Worm (Caenorhabditis elegans) whole organism, L4 larva: Measurements from ENCODE around the gene Y39A1A.3.

Experiments used
- F49E8.2 ChIP-seq: sonication (generic microtip); optimal IDR thresholded peaks from 2 replicates; lab custom pipeline; 2016; ENCODE audit warnings: missing compliant biosample characterization, mild to moderate bottlenecking, missing genetic modification characterization, borderline replicate concordance
- T20F7.1 ChIP-seq: fragments of 200-800 bp; sonication (Bioruptor generic); optimal IDR thresholded peaks from 2 replicates; lab custom pipeline; 2018; ENCODE audit warnings: mild to moderate bottlenecking, missing genetic modification characterization, missing compliant biosample characterization
- T26A8.4 ChIP-seq: fragments of 200-800 bp; sonication (Bioruptor generic); IDR thresholded peaks from 2 replicates; pipeline ENCODE4 v1.3.6; 2022; ENCODE audit warnings: missing genetic modification characterization, missing compliant biosample characterization
- Y5F2A.4 ChIP-seq: fragments of 200-800 bp; sonication (Bioruptor generic); optimal IDR thresholded peaks from 2 replicates; lab custom pipeline; 2018; ENCODE audit warnings: mild to moderate bottlenecking, missing genetic modification characterization, missing compliant biosample characterization
- ZK337.2 ChIP-seq: fragments of 200-800 bp; sonication (Bioruptor generic); IDR thresholded peaks from 2 replicates; pipeline ENCODE4 v1.3.6; 2022; ENCODE audit warnings: missing genetic modification reagents, missing genetic modification characterization, missing compliant biosample characterization
- aha-1 ChIP-seq: fragments of 150-350 bp; peaks from one replicate; lab custom pipeline; 2014; ENCODE audit warnings: missing biosample characterization, missing genetic modification characterization
- arid-1 ChIP-seq: fragments of 200-800 bp; sonication (Bioruptor generic); conservative IDR thresholded peaks from 2 replicates; pipeline ENCODE4 v1.3.6; 2022; ENCODE audit warnings: missing genetic modification reagents, missing genetic modification characterization, missing compliant biosample characterization
- ceh-44 ChIP-seq: fragments of 200-800 bp; sonication (Bioruptor generic); IDR thresholded peaks from 2 replicates; pipeline ENCODE4 v1.3.6; 2022; ENCODE audit warnings: missing genetic modification reagents, missing genetic modification characterization, missing compliant biosample characterization
- ceh-62 ChIP-seq: sonication (generic microtip); optimal IDR thresholded peaks from 2 replicates; lab custom pipeline; 2017; ENCODE audit warnings: missing biosample characterization, missing genetic modification characterization
- ceh-82 ChIP-seq: sonication (generic microtip); optimal IDR thresholded peaks from 2 replicates; lab custom pipeline; 2017; ENCODE audit warnings: missing biosample characterization, missing genetic modification characterization
- ctbp-1 ChIP-seq: fragments of 200-800 bp; sonication (Bioruptor generic); IDR thresholded peaks from 2 replicates; pipeline ENCODE4 v1.3.6; 2022; ENCODE audit warnings: missing genetic modification reagents, missing genetic modification characterization, missing compliant biosample characterization
- daf-16 ChIP-seq, 3 experiments: sonication (generic microtip); optimal IDR thresholded peaks; 2 replicates each; lab custom pipeline; 2016 to 2017; ENCODE audit warnings: missing genetic modification characterization in 3 of 3, missing genetic modification reagents in 3 of 3, mild to moderate bottlenecking in 2 of 3, missing compliant biosample characterization in 2 of 3, missing biosample characterization in 1 of 3, moderate library complexity in 1 of 3
- daf-19 ChIP-seq: fragments of 200-800 bp; sonication (Bioruptor generic); conservative IDR thresholded peaks from 2 replicates; pipeline ENCODE4 v1.3.6; 2022; ENCODE audit warnings: missing genetic modification characterization, missing compliant biosample characterization
- daf-8 ChIP-seq: fragments of 200-800 bp; sonication (Bioruptor generic); IDR thresholded peaks from 2 replicates; pipeline ENCODE4 v1.3.6; 2022; ENCODE audit warnings: missing genetic modification characterization, missing compliant biosample characterization
- dmd-6 ChIP-seq: fragments of 200-800 bp; sonication (Bioruptor generic); IDR thresholded peaks from 2 replicates; pipeline ENCODE4 v1.3.6; 2022; ENCODE audit warnings: missing genetic modification reagents, missing genetic modification characterization, missing compliant biosample characterization
- fkh-10 ChIP-seq: fragments of 150-350 bp; optimal IDR thresholded peaks from 2 replicates; lab custom pipeline; 2014; ENCODE audit warnings: missing biosample characterization, missing genetic modification reagents, missing genetic modification characterization
- fos-1 ChIP-seq: fragments of 150-350 bp; optimal IDR thresholded peaks from 2 replicates; lab custom pipeline; 2014; ENCODE audit warnings: missing biosample characterization, missing genetic modification characterization
- hif-1 ChIP-seq, 2 experiments: sonication (generic microtip); optimal IDR thresholded peaks; 2 replicates each; lab custom pipeline; 2016 to 2017; ENCODE audit warnings: missing compliant biosample characterization in 2 of 2, missing genetic modification characterization in 2 of 2, missing genetic modification reagents in 2 of 2, missing genotype in 2 of 2, mild to moderate bottlenecking in 1 of 2
- lin-1 ChIP-seq: fragments of 200-800 bp; sonication (Bioruptor generic); IDR thresholded peaks from 2 replicates; pipeline ENCODE4 v1.3.6; 2022; ENCODE audit warnings: missing genetic modification reagents, missing genetic modification characterization, missing compliant biosample characterization
- lsy-2 ChIP-seq, 2 experiments: fragments of 150-350 bp in 1 of 2; sonication (generic microtip) in 1 of 2; optimal IDR thresholded peaks; 2 replicates each; lab custom pipeline; 2014 to 2017; ENCODE audit warnings: missing biosample characterization in 2 of 2, missing genetic modification characterization in 2 of 2
- mdl-1 ChIP-seq, 2 experiments: fragments of 150-350 bp in 1 of 2; sonication (generic microtip) in 1 of 2; optimal IDR thresholded peaks; 2 replicates each; lab custom pipeline; 2014 to 2017; ENCODE audit warnings: missing biosample characterization in 2 of 2, missing genetic modification characterization in 2 of 2
- mep-1 ChIP-seq: fragments of 150-350 bp; sonication (generic microtip); optimal IDR thresholded peaks from 3 replicates; lab custom pipeline; 2014; ENCODE audit warnings: missing biosample characterization, missing genetic modification characterization
- mes-2 ChIP-seq: sonication (generic microtip); optimal IDR thresholded peaks from 2 replicates; lab custom pipeline; 2016; ENCODE audit warnings: missing genotype, mild to moderate bottlenecking, missing genetic modification characterization, missing compliant biosample characterization; ENCODE audit not compliant: poor library complexity, severe bottlenecking
- mxl-3 ChIP-seq: fragments of 200-800 bp; sonication (Bioruptor generic); optimal IDR thresholded peaks from 2 replicates; lab custom pipeline; 2018; ENCODE audit warnings: mild to moderate bottlenecking, missing genetic modification characterization, missing compliant biosample characterization
- nhr-11 ChIP-seq: fragments of 150-350 bp; optimal IDR thresholded peaks from 2 replicates; lab custom pipeline; 2014; ENCODE audit warnings: missing biosample characterization, missing genetic modification characterization
- nhr-42 ChIP-seq: fragments of 200-800 bp; sonication (Bioruptor generic); IDR thresholded peaks from 2 replicates; pipeline ENCODE4 v1.3.6; 2022; ENCODE audit warnings: missing genetic modification characterization, missing compliant biosample characterization
- nhr-48 ChIP-seq: sonication (generic microtip); optimal IDR thresholded peaks from 2 replicates; lab custom pipeline; 2016; ENCODE audit warnings: mild to moderate bottlenecking, missing genetic modification characterization, missing compliant biosample characterization
- nhr-77 ChIP-seq: fragments of 150-350 bp; optimal IDR thresholded peaks from 2 replicates; lab custom pipeline; 2014; ENCODE audit warnings: missing biosample characterization, missing genetic modification characterization
- pha-4 ChIP-seq, 2 experiments: fragments of 150-350 bp in 1 of 2; fragments of 200-800 bp in 1 of 2; sonication (Bioruptor generic) in 1 of 2; IDR thresholded peaks in 1 of 2; optimal IDR thresholded peaks in 1 of 2; 2 replicates each; pipeline versions ENCODE4 v1.3.6 to Lab custom; 2014 to 2022; ENCODE audit warnings: missing genetic modification characterization in 2 of 2, missing genetic modification reagents in 2 of 2, missing biosample characterization in 1 of 2, missing compliant biosample characterization in 1 of 2
- saeg-2 ChIP-seq: fragments of 200-800 bp; sonication (Bioruptor generic); IDR thresholded peaks from 2 replicates; pipeline ENCODE4 v1.3.6; 2022; ENCODE audit warnings: missing genetic modification reagents, missing genetic modification characterization, missing compliant biosample characterization
- sdz-12 ChIP-seq: fragments of 200-800 bp; sonication (Bioruptor generic); optimal IDR thresholded peaks from 2 replicates; lab custom pipeline; 2018; ENCODE audit warnings: mild to moderate bottlenecking, missing genetic modification characterization, missing compliant biosample characterization
- skn-1 ChIP-seq: fragments of 150-350 bp; optimal IDR thresholded peaks from 2 replicates; lab custom pipeline; 2014; ENCODE audit warnings: missing biosample characterization, missing genetic modification characterization
- spr-3 ChIP-seq: fragments of 200-800 bp; sonication (Bioruptor generic); optimal IDR thresholded peaks from 2 replicates; lab custom pipeline; 2018; ENCODE audit warnings: mild to moderate bottlenecking, missing genetic modification characterization, missing compliant biosample characterization
- tag-97 ChIP-seq: fragments of 200-800 bp; sonication (Bioruptor generic); IDR thresholded peaks from 2 replicates; pipeline ENCODE4 v1.3.6; 2022; ENCODE audit warnings: missing genetic modification characterization, missing compliant biosample characterization
- unc-130 ChIP-seq: sonication (generic microtip); optimal IDR thresholded peaks from 2 replicates; lab custom pipeline; 2016; ENCODE audit warnings: missing genetic modification reagents, missing genetic modification characterization, missing compliant biosample characterization
- zag-1 ChIP-seq: fragments of 150-350 bp; optimal IDR thresholded peaks from 2 replicates; lab custom pipeline; 2014; ENCODE audit warnings: missing biosample characterization, missing genetic modification characterization
- zfp-2 ChIP-seq: sonication (generic microtip); optimal IDR thresholded peaks from 2 replicates; lab custom pipeline; 2016; ENCODE audit warnings: mild to moderate bottlenecking, missing genetic modification characterization, missing compliant biosample characterization
- zfp-3 ChIP-seq: fragments of 200-800 bp; sonication (Bioruptor generic); conservative IDR thresholded peaks from 2 replicates; pipeline ENCODE4 v1.3.6; 2022; ENCODE audit warnings: missing genetic modification reagents, missing genetic modification characterization, missing compliant biosample characterization

Y39A1A.3 gene

ce11 chrIII:10621208-10621607 is 24.9 kb upstream of the Y39A1A.3 start, which contains the start of the genes lron-10 and hpr-9 (continued):
- TF ChIP-seq mes-2 (tag; lab: Kevin White, UChicago) (peak; percentile 99), zfp-3 (0 out of 2 replicates have a peak, but pooled peaks have one; percentile 43), T20F7.1 (GFP tag; lab: Kevin White, UChicago) (peak; percentile 34), zag-1 (no peak)

ce11 chrIII:10615166-10615565 is 18.9 kb upstream of the Y39A1A.3 start, which contains the start of gene mrpl-22:
Gene mrpl-22 (plus strand): TSS chrIII:10615466.
- TF ChIP-seq sdz-12 (GFP tag; lab: Kevin White, UChicago) (no peak), mdl-1 (tag; optimal IDR thresholded peaks at IDR 0.05; lab: Kevin White, UChicago) (no peak), daf-19 (GFP tag; lab: Robert Waterston, UW) (no peak), skn-1 (no peak), zfp-2 (tag; lab: Kevin White, UChicago) (no peak), T26A8.4 (GFP tag; lab: Robert Waterston, UW) (no peak), ctbp-1 (GFP tag; lab: Robert Waterston, UW) (no peak), F49E8.2 (tag; lab: Kevin White, UChicago) (no peak), mxl-3 (GFP tag; lab: Kevin White, UChicago) (no peak), ceh-62 (no peak), ceh-82 (tag; lab: Kevin White, UChicago) (no peak), nhr-77 (tag; lab: Kevin White, UChicago) (no peak), fos-1 (tag; lab: Kevin White, UChicago) (no peak), mep-1 (tag; lab: Kevin White, UChicago) (no peak), ceh-44 (no peak), nhr-42 (no peak), unc-130 (GFP tag; lab: Kevin White, UChicago) (no peak), daf-8 (GFP tag; lab: Robert Waterston, UW) (no peak)

DNA sequence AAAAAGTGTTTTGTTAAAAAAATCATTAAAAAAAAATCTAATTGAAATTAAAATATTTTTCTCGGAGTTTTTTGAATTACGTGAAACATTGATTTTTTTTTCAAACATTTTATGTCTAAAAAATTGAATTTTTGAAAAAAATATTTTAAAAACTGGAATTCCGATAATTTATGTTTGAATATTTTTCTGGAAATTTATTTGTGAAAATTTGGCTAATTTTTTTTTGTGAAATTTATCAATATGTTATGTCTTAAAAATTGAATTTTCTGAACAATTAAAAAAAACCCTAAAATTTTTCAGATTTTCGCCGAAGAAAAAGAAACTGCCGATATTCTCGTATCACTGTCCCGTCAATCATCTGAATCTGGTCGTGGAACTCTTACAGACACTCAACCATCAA is 16.0 kb upstream of the Y39A1A.3 start, which contains the start of gene Y39A1A.24:
Gene Y39A1A.24 (plus strand): TSS at position 301 of the 400 bp plus-strand sequence.
- TF ChIP-seq spr-3 (GFP tag; lab: Kevin White, UChicago): no peak
- TF ChIP-seq arid-1: no peak
- TF ChIP-seq lin-1: no peak
- TF ChIP-seq skn-1: no peak
- no peak for TF ChIP-seq Y5F2A.4
- TF ChIP-seq saeg-2 (GFP tag; lab: Robert Waterston, UW): no peak
- no peak for TF ChIP-seq nhr-77 (tag; lab: Kevin White, UChicago)
- TF ChIP-seq nhr-11 (tag; lab: Kevin White, UChicago): no peak
- no peak for TF ChIP-seq nhr-48 (tag; lab: Kevin White, UChicago)
- no peak for TF ChIP-seq mes-2 (tag; lab: Kevin White, UChicago)
- no peak for TF ChIP-seq dmd-6 (GFP tag; lab: Robert Waterston, UW)
- TF ChIP-seq ZK337.2: no peak
- no peak for TF ChIP-seq pha-4 (GFP tag; IDR thresholded peaks at IDR 0.05; lab: Robert Waterston, UW)
- TF ChIP-seq pha-4 (tag; optimal IDR thresholded peaks at IDR 0.05; lab: Kevin White, UChicago): no peak

ce11 chrIII:10608161-10608560 is 11.9 kb upstream of the Y39A1A.3 start:
- TF ChIP-seq fkh-10 (GFP tag; lab: Kevin White, UChicago) (peak; percentile 4), tag-97 (GFP tag; lab: Robert Waterston, UW) (no peak), lsy-2 (tag; optimal IDR thresholded peaks at IDR 0.05; lab: Kevin White, UChicago) (peak in 1 of 2 experiments; percentile 15), hif-1 (tag; optimal IDR thresholded peaks at IDR 0.05; lab: Kevin White, UChicago) (no peak), aha-1 (tag; lab: Kevin White, UChicago) (peak; percentile 92), daf-16 (GFP tag; optimal IDR thresholded peaks at IDR 0.05; lab: Kevin White, UChicago) (no peak), daf-16 (tag; optimal IDR thresholded peaks at IDR 0.05; lab: Kevin White, UChicago) (peak; percentile 2)
